Worm (Caenorhabditis elegans) whole organism, L4 larva: ENCODE data around the gene gck-4.
A peak's percentile ranks its signal among the peaks of the same experiment; 100 is the strongest.

Experiments used
- D1046.2 ChIP-seq: fragments of 200-800 bp; sonication (Bioruptor generic); IDR thresholded peaks from 2 replicates; pipeline ENCODE4 v1.3.6; 2022; ENCODE audit warnings: missing genetic modification characterization, missing compliant biosample characterization
- F10B5.3 ChIP-seq: sonication (generic microtip); optimal IDR thresholded peaks from 2 replicates; lab custom pipeline; 2016; ENCODE audit warnings: mild to moderate bottlenecking, missing genetic modification characterization, missing compliant biosample characterization
- F44E2.7 ChIP-seq: fragments of 200-800 bp; sonication (Bioruptor generic); IDR thresholded peaks from 2 replicates; pipeline ENCODE4 v2.1.2; 2022; ENCODE audit warnings: missing genetic modification characterization, missing compliant biosample characterization
- F49E8.2 ChIP-seq: sonication (generic microtip); optimal IDR thresholded peaks from 2 replicates; lab custom pipeline; 2016; ENCODE audit warnings: missing compliant biosample characterization, mild to moderate bottlenecking, missing genetic modification characterization, borderline replicate concordance
- T20F7.1 ChIP-seq: fragments of 200-800 bp; sonication (Bioruptor generic); optimal IDR thresholded peaks from 2 replicates; lab custom pipeline; 2018; ENCODE audit warnings: mild to moderate bottlenecking, missing genetic modification characterization, missing compliant biosample characterization
- Y5F2A.4 ChIP-seq: fragments of 200-800 bp; sonication (Bioruptor generic); optimal IDR thresholded peaks from 2 replicates; lab custom pipeline; 2018; ENCODE audit warnings: mild to moderate bottlenecking, missing genetic modification characterization, missing compliant biosample characterization
- Y75B8A.6 ChIP-seq: fragments of 200-800 bp; sonication (Bioruptor generic); IDR thresholded peaks from 2 replicates; pipeline ENCODE4 v1.3.6; 2022; ENCODE audit warnings: missing genetic modification reagents, missing genetic modification characterization, missing compliant biosample characterization
- aly-2 ChIP-seq: sonication (generic microtip); optimal IDR thresholded peaks from 2 replicates; lab custom pipeline; 2018; ENCODE audit warnings: missing biosample characterization, missing genetic modification characterization
- ama-1 ChIP-seq: fragments of 150-350 bp; optimal IDR thresholded peaks from 2 replicates; lab custom pipeline; 2014; ENCODE audit warnings: inconsistent platforms, mixed read lengths
- arid-1 ChIP-seq: fragments of 200-800 bp; sonication (Bioruptor generic); conservative IDR thresholded peaks from 2 replicates; pipeline ENCODE4 v1.3.6; 2022; ENCODE audit warnings: missing genetic modification reagents, missing genetic modification characterization, missing compliant biosample characterization
- attf-4 ChIP-seq: sonication (generic microtip); optimal IDR thresholded peaks from 3 replicates; lab custom pipeline; 2017; ENCODE audit warnings: missing biosample characterization, missing genetic modification characterization
- ceh-28 ChIP-seq: fragments of 150-350 bp; optimal IDR thresholded peaks from 2 replicates; lab custom pipeline; 2014; ENCODE audit warnings: missing biosample characterization, missing genetic modification reagents, missing genetic modification characterization
- ceh-62 ChIP-seq: sonication (generic microtip); optimal IDR thresholded peaks from 2 replicates; lab custom pipeline; 2017; ENCODE audit warnings: missing biosample characterization, missing genetic modification characterization
- ceh-82 ChIP-seq: sonication (generic microtip); optimal IDR thresholded peaks from 2 replicates; lab custom pipeline; 2017; ENCODE audit warnings: missing biosample characterization, missing genetic modification characterization
- ctbp-1 ChIP-seq: fragments of 200-800 bp; sonication (Bioruptor generic); IDR thresholded peaks from 2 replicates; pipeline ENCODE4 v1.3.6; 2022; ENCODE audit warnings: missing genetic modification reagents, missing genetic modification characterization, missing compliant biosample characterization
- daf-12 ChIP-seq: fragments of 150-350 bp; optimal IDR thresholded peaks from 2 replicates; lab custom pipeline; 2014; ENCODE audit warnings: missing biosample characterization, missing genetic modification reagents, missing genetic modification characterization
- daf-16 ChIP-seq, 3 experiments: sonication (generic microtip); optimal IDR thresholded peaks; 2 replicates each; lab custom pipeline; 2016 to 2017; ENCODE audit warnings: missing genetic modification characterization in 3 of 3, missing genetic modification reagents in 3 of 3, mild to moderate bottlenecking in 2 of 3, missing compliant biosample characterization in 2 of 3, missing biosample characterization in 1 of 3, moderate library complexity in 1 of 3
- daf-19 ChIP-seq: fragments of 200-800 bp; sonication (Bioruptor generic); conservative IDR thresholded peaks from 2 replicates; pipeline ENCODE4 v1.3.6; 2022; ENCODE audit warnings: missing genetic modification characterization, missing compliant biosample characterization
- daf-8 ChIP-seq: fragments of 200-800 bp; sonication (Bioruptor generic); IDR thresholded peaks from 2 replicates; pipeline ENCODE4 v1.3.6; 2022; ENCODE audit warnings: missing genetic modification characterization, missing compliant biosample characterization
- dmd-6 ChIP-seq: fragments of 200-800 bp; sonication (Bioruptor generic); IDR thresholded peaks from 2 replicates; pipeline ENCODE4 v1.3.6; 2022; ENCODE audit warnings: missing genetic modification reagents, missing genetic modification characterization, missing compliant biosample characterization
- dmd-9 ChIP-seq: fragments of 200-800 bp; sonication (Bioruptor generic); IDR thresholded peaks from 2 replicates; pipeline ENCODE4 v1.3.6; 2022; ENCODE audit warnings: missing genetic modification reagents, missing genetic modification characterization, missing compliant biosample characterization
- dve-1 ChIP-seq: sonication (generic microtip); optimal IDR thresholded peaks from 2 replicates; lab custom pipeline; 2017; ENCODE audit warnings: antibody characterized with exemption, mild to moderate bottlenecking, missing genetic modification characterization, missing compliant biosample characterization; ENCODE audit not compliant: insufficient read depth
- egl-27 ChIP-seq: sonication (generic microtip); optimal IDR thresholded peaks from 3 replicates; lab custom pipeline; 2017; ENCODE audit warnings: missing biosample characterization, missing genetic modification reagents, missing genetic modification characterization
- egl-43 ChIP-seq: fragments of 200-800 bp; sonication (Bioruptor generic); IDR thresholded peaks from 2 replicates; pipeline ENCODE4 v1.3.6; 2022; ENCODE audit warnings: missing genetic modification reagents, missing genetic modification characterization, missing compliant biosample characterization
- fkh-10 ChIP-seq: fragments of 150-350 bp; optimal IDR thresholded peaks from 2 replicates; lab custom pipeline; 2014; ENCODE audit warnings: missing biosample characterization, missing genetic modification reagents, missing genetic modification characterization
- hif-1 ChIP-seq, 2 experiments: sonication (generic microtip); optimal IDR thresholded peaks; 2 replicates each; lab custom pipeline; 2016 to 2017; ENCODE audit warnings: missing compliant biosample characterization in 2 of 2, missing genetic modification characterization in 2 of 2, missing genetic modification reagents in 2 of 2, missing genotype in 2 of 2, mild to moderate bottlenecking in 1 of 2
- hmg-1.1 ChIP-seq: fragments of 200-800 bp; sonication (Bioruptor generic); IDR thresholded peaks from 2 replicates; pipeline ENCODE4 v1.3.6; 2022; ENCODE audit warnings: missing genetic modification reagents, missing genetic modification characterization, missing compliant biosample characterization
- lin-15B ChIP-seq: fragments of 150-350 bp; sonication (generic microtip); optimal IDR thresholded peaks from 3 replicates; lab custom pipeline; 2014; ENCODE audit warnings: missing biosample characterization, missing genetic modification characterization
- lin-29 ChIP-seq: fragments of 200-800 bp; sonication (Bioruptor generic); IDR thresholded peaks from 2 replicates; pipeline ENCODE4 v1.3.6; 2022; ENCODE audit warnings: missing genetic modification reagents, missing genetic modification characterization, missing compliant biosample characterization
- lir-3 ChIP-seq: sonication (generic microtip); optimal IDR thresholded peaks from 2 replicates; lab custom pipeline; 2016; ENCODE audit warnings: mild to moderate bottlenecking, missing genetic modification characterization, missing compliant biosample characterization
- mdl-1 ChIP-seq, 2 experiments: fragments of 150-350 bp in 1 of 2; sonication (generic microtip) in 1 of 2; optimal IDR thresholded peaks; 2 replicates each; lab custom pipeline; 2014 to 2017; ENCODE audit warnings: missing biosample characterization in 2 of 2, missing genetic modification characterization in 2 of 2
- mdt-29 ChIP-seq: fragments of 200-800 bp; sonication (Bioruptor generic); IDR thresholded peaks from 2 replicates; pipeline ENCODE4 v1.3.6; 2022; ENCODE audit warnings: missing genetic modification reagents, missing genetic modification characterization, missing compliant biosample characterization
- nhr-102 ChIP-seq: sonication (generic microtip); optimal IDR thresholded peaks from 2 replicates; lab custom pipeline; 2016; ENCODE audit warnings: mild to moderate bottlenecking, missing genetic modification characterization, moderate library complexity, missing compliant biosample characterization
- nhr-28 ChIP-seq: fragments of 150-350 bp; optimal IDR thresholded peaks from 2 replicates; lab custom pipeline; 2014; ENCODE audit warnings: missing biosample characterization, missing genetic modification characterization
- nhr-41 ChIP-seq: fragments of 200-800 bp; sonication (Bioruptor generic); IDR thresholded peaks from 2 replicates; pipeline ENCODE4 v1.3.6; 2022; ENCODE audit warnings: missing genetic modification reagents, missing genetic modification characterization, missing compliant biosample characterization
- nhr-6 ChIP-seq: fragments of 150-350 bp; optimal IDR thresholded peaks from 2 replicates; lab custom pipeline; 2014; ENCODE audit warnings: missing biosample characterization, missing genetic modification characterization
- nhr-76 ChIP-seq: fragments of 150-350 bp; optimal IDR thresholded peaks from 2 replicates; lab custom pipeline; 2014; ENCODE audit warnings: missing biosample characterization, missing genetic modification characterization
- pha-4 ChIP-seq, 2 experiments: fragments of 150-350 bp in 1 of 2; fragments of 200-800 bp in 1 of 2; sonication (Bioruptor generic) in 1 of 2; IDR thresholded peaks in 1 of 2; optimal IDR thresholded peaks in 1 of 2; 2 replicates each; pipeline versions ENCODE4 v1.3.6 to Lab custom; 2014 to 2022; ENCODE audit warnings: missing genetic modification characterization in 2 of 2, missing genetic modification reagents in 2 of 2, missing biosample characterization in 1 of 2, missing compliant biosample characterization in 1 of 2
- php-3 ChIP-seq: fragments of 200-800 bp; sonication (Bioruptor generic); IDR thresholded peaks from 2 replicates; pipeline ENCODE4 v1.3.6; 2022; ENCODE audit warnings: missing genetic modification reagents, missing genetic modification characterization, missing compliant biosample characterization
- rbr-2 ChIP-seq: sonication (generic microtip); optimal IDR thresholded peaks from 2 replicates; lab custom pipeline; 2016; ENCODE audit warnings: missing genotype, missing genetic modification characterization, missing compliant biosample characterization
- saeg-2 ChIP-seq: fragments of 200-800 bp; sonication (Bioruptor generic); IDR thresholded peaks from 2 replicates; pipeline ENCODE4 v1.3.6; 2022; ENCODE audit warnings: missing genetic modification reagents, missing genetic modification characterization, missing compliant biosample characterization
- snpc-1.2 ChIP-seq: fragments of 200-800 bp; sonication (Bioruptor generic); IDR thresholded peaks from 2 replicates; pipeline ENCODE4 v1.3.6; 2022; ENCODE audit warnings: missing genetic modification reagents, missing genetic modification characterization, missing compliant biosample characterization
- tag-97 ChIP-seq: fragments of 200-800 bp; sonication (Bioruptor generic); IDR thresholded peaks from 2 replicates; pipeline ENCODE4 v1.3.6; 2022; ENCODE audit warnings: missing genetic modification characterization, missing compliant biosample characterization
- tra-1 ChIP-seq: fragments of 200-800 bp; sonication (Bioruptor generic); IDR thresholded peaks from 2 replicates; pipeline ENCODE4 v1.3.6; 2022; ENCODE audit warnings: missing genetic modification reagents, missing genetic modification characterization, missing compliant biosample characterization
- unc-130 ChIP-seq: sonication (generic microtip); optimal IDR thresholded peaks from 2 replicates; lab custom pipeline; 2016; ENCODE audit warnings: missing genetic modification reagents, missing genetic modification characterization, missing compliant biosample characterization
- unc-39 ChIP-seq: sonication (generic microtip); optimal IDR thresholded peaks from 2 replicates; lab custom pipeline; 2017; ENCODE audit warnings: missing biosample characterization, missing genetic modification characterization
- unc-62 ChIP-seq, 3 experiments: fragments of 150-350 bp in 1 of 3; sonication (generic microtip); optimal IDR thresholded peaks in 2 of 3; peaks in 1 of 3; 1 replicate in 1 of 3; 2 replicates in 2 of 3; lab custom pipeline; 2014 to 2017; ENCODE audit warnings: missing biosample characterization in 3 of 3, missing genetic modification characterization in 3 of 3, missing genetic modification reagents in 3 of 3, missing genotype in 1 of 3
- zfp-2 ChIP-seq: sonication (generic microtip); optimal IDR thresholded peaks from 2 replicates; lab custom pipeline; 2016; ENCODE audit warnings: mild to moderate bottlenecking, missing genetic modification characterization, missing compliant biosample characterization
- zip-11 ChIP-seq: fragments of 200-800 bp; sonication (Bioruptor generic); IDR thresholded peaks from 2 replicates; pipeline ENCODE4 v1.3.6; 2022; ENCODE audit warnings: missing genetic modification characterization, missing compliant biosample characterization
- ztf-7 ChIP-seq: fragments of 150-350 bp; optimal IDR thresholded peaks from 2 replicates; lab custom pipeline; 2014; ENCODE audit warnings: missing biosample characterization, missing genetic modification characterization

The gck-4 gene

ce11 chrX:13726874-13727343 lies 49.9 kb downstream of the gck-4 start, which contains the start of gene pix-1 (continued):
- no peak for TF ChIP-seq php-3 (GFP tag; lab: Robert Waterston, UW)
- TF ChIP-seq ceh-62 (tag; lab: Kevin White, UChicago), result no peak
- TF ChIP-seq aly-2 (tag; lab: Kevin White, UChicago), result no peak
- peak; percentile 17 for TF ChIP-seq ceh-28 (tag; lab: Kevin White, UChicago)
- no peak for TF ChIP-seq dmd-9 (GFP tag; lab: Robert Waterston, UW)
- no peak for TF ChIP-seq attf-4 (tag; lab: Kevin White, UChicago)
- no peak for TF ChIP-seq F44E2.7
- no peak for TF ChIP-seq zfp-2 (tag; lab: Kevin White, UChicago)
- no peak for TF ChIP-seq nhr-41
- TF ChIP-seq nhr-6, result peak; percentile 6
- TF ChIP-seq mdl-1 (tag; optimal IDR thresholded peaks at IDR 0.05; lab: Kevin White, UChicago), result no peak
- no peak for TF ChIP-seq nhr-102 (tag; lab: Kevin White, UChicago)
- no peak for TF ChIP-seq egl-27 (tag; lab: Kevin White, UChicago)
- no peak for TF ChIP-seq arid-1 (GFP tag; lab: Robert Waterston, UW)
- TF ChIP-seq unc-130, result no peak
- TF ChIP-seq lin-29 (GFP tag; lab: Robert Waterston, UW), result no peak
- no peak for TF ChIP-seq daf-8 (GFP tag; lab: Robert Waterston, UW)
- TF ChIP-seq lir-3 (tag; lab: Kevin White, UChicago), result no peak
- no peak for TF ChIP-seq zip-11 (GFP tag; lab: Robert Waterston, UW)
- TF ChIP-seq saeg-2 (GFP tag; lab: Robert Waterston, UW), result no peak
- TF ChIP-seq daf-16 (GFP tag; optimal IDR thresholded peaks at IDR 0.05; lab: Kevin White, UChicago), result peak in 1 of 2 experiments; percentile 79
- peak; percentile 71 for TF ChIP-seq daf-16 (tag; optimal IDR thresholded peaks at IDR 0.05; lab: Kevin White, UChicago)
- no peak for TF ChIP-seq unc-62 (GFP tag; optimal IDR thresholded peaks at IDR 0.05 in 1 of 2; lab: Kevin White, UChicago)
- no peak for TF ChIP-seq unc-62 (tag; optimal IDR thresholded peaks at IDR 0.05; lab: Kevin White, UChicago)
- TF ChIP-seq hmg-1.1 (GFP tag; lab: Robert Waterston, UW), result peak; percentile 57; the same call in 1 of the 2 replicates
- TF ChIP-seq F10B5.3 (tag; lab: Kevin White, UChicago), result peak; percentile 47
- TF ChIP-seq tag-97 (GFP tag; lab: Robert Waterston, UW), result no peak
- TF ChIP-seq nhr-76, result no peak
- no peak for TF ChIP-seq tra-1 (GFP tag; lab: Robert Waterston, UW)
- no peak for TF ChIP-seq ama-1 (lab: Kevin White, UChicago)
- TF ChIP-seq unc-39 (tag; lab: Kevin White, UChicago), result no peak
- no peak for TF ChIP-seq Y5F2A.4 (GFP tag; lab: Kevin White, UChicago)
- TF ChIP-seq lin-15B (tag; lab: Kevin White, UChicago), result no peak
- no peak for TF ChIP-seq Y75B8A.6 (GFP tag; lab: Robert Waterston, UW)
- peak; percentile 11 for TF ChIP-seq fkh-10 (GFP tag; lab: Kevin White, UChicago)
- TF ChIP-seq ceh-82, result no peak
- TF ChIP-seq egl-43 (GFP tag; lab: Robert Waterston, UW), result no peak
- peak; percentile 25; the same call in 1 of the 2 replicates for TF ChIP-seq dmd-6 (GFP tag; lab: Robert Waterston, UW)
- TF ChIP-seq hif-1 (tag; optimal IDR thresholded peaks at IDR 0.05; lab: Kevin White, UChicago), result no peak
- peak; percentile 68 for TF ChIP-seq dve-1 (tag; lab: Kevin White, UChicago)
- no peak for TF ChIP-seq daf-12 (tag; lab: Kevin White, UChicago)
- TF ChIP-seq F49E8.2 (tag; lab: Kevin White, UChicago), result no peak
- no peak for TF ChIP-seq T20F7.1 (GFP tag; lab: Kevin White, UChicago)
- no peak for TF ChIP-seq daf-19 (GFP tag; lab: Robert Waterston, UW)
- no peak for TF ChIP-seq snpc-1.2 (GFP tag; lab: Robert Waterston, UW)
- TF ChIP-seq ztf-7 (tag; lab: Kevin White, UChicago), result peak; percentile 15
- TF ChIP-seq D1046.2 (GFP tag; lab: Robert Waterston, UW), result no peak
- no peak for TF ChIP-seq pha-4 (GFP tag; IDR thresholded peaks at IDR 0.05; lab: Robert Waterston, UW)
- TF ChIP-seq pha-4 (tag; optimal IDR thresholded peaks at IDR 0.05; lab: Kevin White, UChicago), result peak; percentile 40
- TF ChIP-seq rbr-2, result peak; percentile 66
- no peak for TF ChIP-seq ctbp-1 (GFP tag; lab: Robert Waterston, UW)
- TF ChIP-seq nhr-28 (tag; lab: Kevin White, UChicago), result peak; percentile 31
- no peak for TF ChIP-seq mdt-29 (GFP tag; lab: Robert Waterston, UW)
